Fruit fly (Drosophila melanogaster) whole organism: ENCODE data around the gene CG13455.
A peak's percentile ranks its signal among the peaks of the same experiment; 100 is the strongest.

Experiments used
- CG8478 ChIP-seq: fragments of >200 bp; optimal IDR thresholded peaks from 2 replicates; lab custom pipeline; 2018; ENCODE audit warnings: inconsistent platforms
- Dll ChIP-seq: fragments of >200 bp; optimal IDR thresholded peaks from 2 replicates; lab custom pipeline; 2017
- EcR ChIP-seq, 2 experiments: fragments of >200 bp; optimal IDR thresholded peaks; 2 replicates each; lab custom pipeline; 2017; ENCODE audit warnings: missing biosample characterization in 2 of 2, missing genetic modification characterization in 2 of 2, missing genetic modification reagents in 2 of 2
- pan ChIP-seq: fragments of >200 bp; optimal IDR thresholded peaks from 2 replicates; lab custom pipeline; 2017
- psq ChIP-seq: fragments of >200 bp; optimal IDR thresholded peaks from 2 replicates; lab custom pipeline; 2017
- usp ChIP-seq: fragments of >200 bp; optimal IDR thresholded peaks from 2 replicates; lab custom pipeline; 2017; ENCODE audit warnings: missing biosample characterization, missing genetic modification characterization, mixed read lengths

Gene CG13455

DNA sequence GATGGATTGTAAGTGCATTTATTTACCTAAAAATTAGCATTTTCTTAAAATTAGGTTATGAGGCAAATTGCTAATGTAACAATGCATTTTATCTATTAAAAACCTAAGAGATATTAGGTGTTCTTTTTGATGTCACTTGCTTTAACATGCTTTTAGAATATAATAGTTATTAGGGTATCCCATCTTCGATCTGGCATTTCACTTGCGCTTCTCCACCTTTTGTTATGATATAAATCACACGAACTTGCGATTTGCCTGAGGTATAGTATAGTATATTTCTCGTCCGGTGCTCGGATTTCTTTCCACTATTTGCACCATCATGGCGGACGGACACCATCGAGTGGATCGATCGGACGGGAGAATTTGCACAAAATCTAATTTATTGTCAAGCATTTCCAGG, 33.7 kb downstream of the CG13455 start:
- TF ChIP-seq Dll (lab: Kevin White, UChicago): no peak
- no peak for TF ChIP-seq psq (lab: Kevin White, UChicago)
- TF ChIP-seq EcR (GFP tag; optimal IDR thresholded peaks at IDR 0.05; lab: Kevin White, UChicago): no peak
- no peak for TF ChIP-seq pan
- TF ChIP-seq usp (GFP tag; lab: Kevin White, UChicago): no peak
- no peak for TF ChIP-seq CG8478

DNA sequence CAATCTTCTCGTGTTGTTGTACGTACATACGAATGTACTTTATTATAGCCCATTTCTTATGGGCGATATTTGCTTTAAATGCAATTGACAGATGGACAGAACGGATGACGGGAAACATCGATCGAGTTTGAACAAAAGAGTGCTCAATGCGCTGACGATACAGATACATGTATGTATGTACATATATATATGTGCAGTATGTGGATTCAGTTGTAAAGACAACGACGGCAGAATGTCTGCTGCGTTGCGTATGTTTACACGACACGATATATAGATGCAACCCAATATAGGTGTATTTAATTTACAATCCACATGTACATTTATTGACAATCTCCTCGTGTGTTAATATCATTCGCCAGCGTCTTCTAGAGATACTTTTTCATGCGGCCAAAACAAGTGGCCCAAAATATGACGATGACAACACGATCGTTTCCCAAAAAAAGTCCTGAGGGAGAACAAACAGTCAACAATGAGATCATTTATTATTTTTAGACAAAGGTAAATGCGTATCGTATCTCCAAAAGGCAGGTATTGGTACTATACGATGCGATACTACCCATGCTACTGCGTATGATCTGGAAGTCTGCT, 34.4 kb downstream of the CG13455 start:
- TF ChIP-seq EcR (GFP tag; optimal IDR thresholded peaks at IDR 0.05; lab: Kevin White, UChicago) (no peak), usp (GFP tag; lab: Kevin White, UChicago) (no peak), pan (no peak), Dll (lab: Kevin White, UChicago) (no peak), CG8478 (no peak), psq (lab: Kevin White, UChicago) (no peak)

DNA sequence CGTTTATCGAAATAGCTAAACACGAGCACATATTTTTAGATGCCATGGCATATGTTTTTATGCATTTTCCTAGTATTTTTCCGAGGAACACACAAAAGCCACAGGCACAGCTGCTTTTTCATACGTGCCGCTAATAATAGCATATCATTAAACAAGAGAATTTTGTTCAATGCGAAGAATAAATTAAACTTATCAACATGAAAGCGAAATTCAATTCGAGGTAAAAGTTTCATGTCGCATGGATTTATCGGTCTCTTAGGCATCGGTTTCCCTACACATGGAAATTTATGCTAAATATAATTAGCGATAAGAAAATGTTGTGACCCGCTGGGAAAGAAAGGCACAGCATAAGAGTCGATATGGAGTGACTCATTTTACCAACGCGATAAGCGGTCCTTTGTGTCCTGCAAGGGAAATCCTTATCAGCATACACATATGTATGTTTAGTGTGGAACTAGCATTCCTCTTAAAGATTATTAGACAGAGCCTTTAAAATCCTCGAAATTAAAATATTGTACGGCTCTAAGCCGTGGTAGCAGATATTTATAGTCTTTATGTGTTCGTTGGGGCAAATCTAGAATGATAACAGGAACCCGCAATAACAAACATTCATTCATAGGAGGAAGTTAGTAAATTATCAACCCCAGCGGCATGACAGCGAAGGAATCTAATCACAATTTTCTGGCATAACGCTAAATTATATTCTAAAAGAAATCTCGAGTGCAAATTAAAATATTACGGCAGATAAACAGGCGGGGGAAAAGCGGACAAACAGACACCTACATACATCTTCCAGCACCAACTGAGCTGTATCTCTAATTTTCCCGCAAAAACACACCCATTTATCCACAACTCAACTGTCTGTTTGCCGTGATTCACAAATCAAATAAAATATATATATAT, 35.3 kb downstream of the CG13455 start, which contains the start of gene CG43248:
Gene CG43248, minus strand, starts transcription at position 51 of the 903 bp plus-strand sequence.
- no peak for TF ChIP-seq Dll (lab: Kevin White, UChicago)
- TF ChIP-seq pan: no peak
- no peak for TF ChIP-seq usp (GFP tag; lab: Kevin White, UChicago)
- no peak for TF ChIP-seq psq (lab: Kevin White, UChicago)
- no peak for TF ChIP-seq EcR (GFP tag; optimal IDR thresholded peaks at IDR 0.05; lab: Kevin White, UChicago)
- no peak for TF ChIP-seq CG8478

DNA sequence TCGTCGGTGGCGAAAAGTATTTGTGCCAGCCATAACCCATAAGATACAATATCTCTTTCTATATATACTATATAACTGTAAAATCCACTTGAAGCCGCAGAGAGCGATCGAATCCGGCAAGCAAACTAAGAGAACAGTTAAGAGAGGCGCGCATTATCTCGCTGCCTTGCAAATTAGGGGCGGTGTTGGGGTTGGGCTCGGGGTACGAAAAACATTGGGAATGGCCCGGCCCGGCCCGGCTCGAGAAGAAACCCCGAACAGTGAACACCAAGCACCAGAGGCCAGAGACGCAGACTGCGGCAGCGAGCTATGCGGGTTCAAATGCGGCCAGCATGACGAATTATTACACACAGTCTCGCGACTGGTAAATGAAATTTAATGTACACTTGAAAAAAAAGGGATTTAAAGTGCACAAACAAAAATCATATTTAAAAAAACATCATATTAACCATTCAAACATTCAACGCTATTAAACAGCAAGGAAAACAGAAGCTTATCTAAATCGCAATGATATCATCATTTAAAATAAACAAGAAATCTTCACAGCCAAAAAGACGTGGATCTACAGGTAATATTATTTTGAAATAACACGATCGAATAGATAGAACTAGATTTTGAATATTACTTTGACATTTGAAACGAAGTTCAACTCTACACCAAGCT, 36.1 kb downstream of the CG13455 start:
- TF ChIP-seq Dll (lab: Kevin White, UChicago) (no peak), EcR (GFP tag; optimal IDR thresholded peaks at IDR 0.05; lab: Kevin White, UChicago) (peak in 1 of 2 experiments; percentile 39)

DNA sequence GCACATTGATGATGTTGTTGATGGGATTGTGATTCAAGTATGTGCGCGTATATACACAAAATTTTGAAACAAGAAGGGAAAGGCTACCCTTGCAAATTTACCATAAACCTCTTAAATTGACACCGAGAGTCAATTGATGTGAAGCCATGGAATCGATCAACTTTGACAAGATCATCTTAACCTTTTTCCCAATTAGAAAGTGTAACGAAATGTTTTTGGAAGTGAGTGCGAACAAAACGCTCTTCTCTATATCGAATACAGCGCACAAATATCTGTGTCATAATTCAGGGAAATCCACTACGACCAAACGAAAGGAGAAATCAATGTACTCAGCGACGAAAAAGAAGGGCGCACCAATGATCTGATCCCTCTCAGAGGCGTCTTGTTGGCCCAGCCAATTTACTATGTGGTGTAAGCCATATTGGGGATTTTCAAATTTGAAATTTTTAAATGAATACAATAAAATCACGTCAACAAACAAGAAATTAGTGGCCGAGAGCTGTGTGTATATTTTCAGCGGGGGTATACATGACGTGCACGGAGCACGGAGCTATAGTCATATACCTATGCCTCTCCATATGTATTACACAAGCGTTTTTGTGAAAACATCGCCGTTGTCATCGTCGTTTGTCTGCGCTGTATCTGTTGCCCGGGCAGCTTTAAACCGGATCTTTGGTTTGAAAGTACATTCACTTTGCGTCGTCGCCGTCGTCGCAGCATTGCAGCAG, 37.2 kb downstream of the CG13455 start:
- no peak for TF ChIP-seq pan

DNA sequence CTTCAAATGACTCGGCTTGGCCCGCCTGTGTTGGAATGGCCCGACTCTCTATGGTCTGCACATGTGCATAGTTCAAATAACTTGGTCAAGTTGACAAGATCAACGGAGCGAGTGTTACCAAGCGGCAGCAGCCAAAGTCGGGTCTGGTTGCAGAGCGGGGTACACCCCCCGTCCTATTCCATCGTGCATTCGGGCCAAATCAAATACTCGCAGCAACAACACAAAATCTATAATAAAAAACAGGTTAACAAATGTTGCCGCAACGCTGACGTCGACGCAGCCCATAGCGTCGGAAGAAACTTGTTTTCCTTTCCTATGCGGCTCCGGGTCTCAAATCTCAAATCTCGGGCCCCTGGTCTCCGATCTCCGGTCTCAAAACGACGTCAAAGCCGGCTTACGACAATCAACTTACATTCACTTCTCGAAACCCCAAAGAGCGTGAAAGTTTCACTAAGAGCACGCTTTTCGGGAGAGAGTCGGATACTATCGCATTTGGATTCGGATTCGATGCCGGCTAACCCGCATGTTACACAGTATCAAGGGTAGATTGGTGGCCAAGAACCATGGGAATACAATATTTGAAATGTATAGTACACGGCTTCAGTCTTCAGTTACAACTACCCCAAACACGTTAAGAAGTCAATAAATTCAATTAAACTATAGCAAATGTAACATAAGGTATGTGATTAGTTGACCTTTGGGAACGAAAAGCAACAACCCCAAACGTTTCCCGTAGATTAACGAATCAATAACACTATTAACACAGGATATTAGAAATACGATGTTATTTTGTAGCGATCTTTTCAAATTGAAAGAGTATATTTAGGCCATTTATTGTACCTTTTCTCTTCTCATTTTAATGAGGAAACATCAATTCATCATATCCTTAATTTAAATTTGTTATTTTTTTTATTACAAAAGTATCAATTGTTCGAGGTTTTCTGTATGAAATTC, 38.2 kb downstream of the CG13455 start:
- no peak for TF ChIP-seq psq (lab: Kevin White, UChicago)
- no peak for TF ChIP-seq CG8478
- TF ChIP-seq usp (GFP tag; lab: Kevin White, UChicago): no peak
- peak; percentile 98 for TF ChIP-seq pan
- TF ChIP-seq EcR (GFP tag; optimal IDR thresholded peaks at IDR 0.05; lab: Kevin White, UChicago): peak in 1 of 2 experiments; percentile 12

DNA sequence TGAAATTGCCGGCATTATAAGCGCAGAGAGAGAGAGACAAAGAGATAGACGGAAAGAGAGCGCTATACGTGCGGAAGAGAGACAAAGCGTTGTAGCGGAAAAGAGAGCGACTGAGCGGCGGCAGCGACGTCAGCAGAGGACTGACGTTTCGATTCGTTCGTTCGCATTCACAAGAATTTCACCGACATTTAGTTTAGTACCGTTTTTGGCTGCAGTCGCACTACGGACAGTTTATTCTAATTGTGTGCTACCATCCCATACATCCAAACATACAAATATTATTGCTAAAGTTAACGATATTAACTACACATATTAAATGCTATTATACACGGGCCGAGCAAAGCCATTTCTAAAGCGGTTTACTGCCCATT, 38.8 kb downstream of the CG13455 start, which contains the start of gene CrebA:
Gene CrebA, plus strand, starts transcription at position 168 of the 371 bp plus-strand sequence.
- TF ChIP-seq Dll (lab: Kevin White, UChicago): no peak
- TF ChIP-seq pan: no peak

DNA sequence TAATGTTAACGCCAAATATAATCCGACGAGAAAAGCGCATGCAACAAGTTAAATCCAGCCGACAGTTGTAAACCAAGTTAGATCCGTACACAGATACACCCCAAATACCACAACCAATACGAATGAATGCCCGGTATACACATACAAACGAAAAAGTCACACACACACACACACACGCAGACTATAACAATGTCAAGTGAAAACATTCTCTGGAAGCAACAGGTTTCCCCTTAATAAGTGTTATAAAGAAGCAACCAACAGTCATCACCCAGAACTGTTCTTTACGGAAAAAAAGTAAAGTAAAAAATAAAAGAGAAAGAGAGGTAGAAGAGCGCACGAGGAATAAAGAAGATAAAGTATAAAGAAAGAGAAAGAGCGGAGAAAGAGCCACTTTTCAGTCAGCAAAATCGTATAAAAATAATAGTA, 39.4 kb downstream of the CG13455 start:
- TF ChIP-seq usp (GFP tag; lab: Kevin White, UChicago) (no peak), CG8478 (no peak), psq (lab: Kevin White, UChicago) (no peak), pan (no peak), EcR (GFP tag; optimal IDR thresholded peaks at IDR 0.05; lab: Kevin White, UChicago) (no peak), Dll (lab: Kevin White, UChicago) (no peak)

DNA sequence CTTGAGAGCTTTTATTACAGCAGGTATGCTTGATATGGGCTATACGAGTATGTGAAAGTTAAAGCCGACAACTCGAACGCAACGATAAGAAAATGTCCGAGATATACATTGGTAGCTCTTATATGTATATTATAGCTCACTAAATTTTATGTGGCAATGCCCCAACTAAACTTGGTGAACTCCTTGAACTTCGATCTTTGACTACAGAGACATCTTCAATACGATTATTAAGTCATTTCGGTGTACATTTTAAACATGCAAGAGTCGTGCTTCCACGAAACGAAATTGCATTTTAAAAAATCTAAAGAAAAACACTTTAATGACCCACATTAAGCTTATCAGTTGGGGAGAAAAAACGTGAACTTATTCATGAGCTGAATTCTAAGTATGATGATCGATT, 40.2 kb downstream of the CG13455 start:
- TF ChIP-seq EcR (GFP tag; optimal IDR thresholded peaks at IDR 0.05; lab: Kevin White, UChicago) (no peak), CG8478 (no peak), pan (peak; percentile 1), psq (lab: Kevin White, UChicago) (no peak)

DNA sequence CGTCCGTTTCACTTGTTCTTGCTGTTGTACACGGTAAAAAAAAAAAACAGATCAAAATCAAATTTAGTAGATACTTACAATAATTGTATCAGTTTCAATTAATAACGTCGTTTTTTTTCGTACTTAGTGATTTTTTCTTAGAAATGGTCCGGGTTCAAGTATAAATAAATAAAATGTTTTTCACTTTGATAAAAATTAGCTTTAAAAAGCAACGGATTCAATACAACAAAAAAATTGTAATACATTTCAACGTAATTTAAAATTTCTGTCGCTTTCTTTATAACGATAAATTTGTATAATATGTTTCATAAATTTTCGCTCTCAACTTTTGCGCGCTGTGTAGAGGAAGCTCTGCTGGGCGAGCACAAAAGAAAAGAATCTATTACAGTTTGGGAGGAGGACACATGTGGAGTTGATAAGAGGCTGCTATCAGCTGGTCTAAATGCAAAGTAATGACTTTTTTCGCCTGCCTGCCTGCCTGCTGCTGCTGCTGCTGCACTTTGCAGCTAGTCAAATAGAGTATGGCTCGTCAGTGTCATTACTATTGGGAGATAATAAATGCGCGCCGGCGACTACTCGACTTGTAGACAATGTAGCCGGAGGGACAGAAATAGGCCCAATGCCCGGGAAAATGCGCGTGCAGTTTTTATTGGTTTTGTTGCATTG, 41.7 kb downstream of the CG13455 start:
- TF ChIP-seq EcR (GFP tag; optimal IDR thresholded peaks at IDR 0.05; lab: Kevin White, UChicago) (peak in 1 of 2 experiments; percentile 19), pan (no peak)
